Worm (Caenorhabditis elegans) whole organism, mixed stage, embryonic: Measurements from ENCODE around the gene T10B10.9.
A peak's percentile ranks its signal among the peaks of the same experiment; 100 is the strongest.

ENCODE experiments used
- M03D4.4 ChIP-seq: sonication (generic microtip); optimal IDR thresholded peaks from 2 replicates; lab custom pipeline; 2017; ENCODE audit warnings: mild to moderate bottlenecking, missing genetic modification characterization, missing compliant biosample characterization
- bed-3 ChIP-seq: fragments of 200-800 bp; sonication (Bioruptor generic); optimal IDR thresholded peaks from 3 replicates; lab custom pipeline; 2018; ENCODE audit warnings: mild to moderate bottlenecking, missing genetic modification characterization, moderate library complexity, missing compliant biosample characterization
- blmp-1 ChIP-seq: fragments of 150-350 bp; optimal IDR thresholded peaks from 2 replicates; lab custom pipeline; 2014; ENCODE audit warnings: missing biosample characterization, missing genetic modification characterization
- ces-1 ChIP-seq: fragments of 150-350 bp; optimal IDR thresholded peaks from 2 replicates; lab custom pipeline; 2014; ENCODE audit warnings: missing biosample characterization, missing genetic modification reagents, missing genetic modification characterization
- drap-1 ChIP-seq: fragments of 200-800 bp; sonication (Bioruptor generic); optimal IDR thresholded peaks from 3 replicates; lab custom pipeline; 2018; ENCODE audit warnings: mild to moderate bottlenecking, missing genetic modification characterization, missing compliant biosample characterization
- elt-1 ChIP-seq: sonication (generic microtip); optimal IDR thresholded peaks from 2 replicates; lab custom pipeline; 2017; ENCODE audit warnings: missing genetic modification characterization, mild to moderate bottlenecking, missing compliant biosample characterization, antibody characterized with exemption, moderate library complexity, borderline replicate concordance; ENCODE audit not compliant: insufficient read depth
- elt-3 ChIP-seq: fragments of 150-350 bp; optimal IDR thresholded peaks from 2 replicates; lab custom pipeline; 2014; ENCODE audit warnings: missing biosample characterization, missing genetic modification characterization
- flh-1 ChIP-seq: fragments of 200-800 bp; sonication (Bioruptor generic); optimal IDR thresholded peaks from 2 replicates; lab custom pipeline; 2018; ENCODE audit warnings: mild to moderate bottlenecking, missing genetic modification characterization, moderate library complexity, missing compliant biosample characterization
- ham-2 ChIP-seq: fragments of 200-800 bp; sonication (Bioruptor generic); optimal IDR thresholded peaks from 2 replicates; lab custom pipeline; 2018; ENCODE audit warnings: mild to moderate bottlenecking, missing genetic modification characterization, missing compliant biosample characterization
- lin-13 ChIP-seq: fragments of 150-350 bp; optimal IDR thresholded peaks from 2 replicates; lab custom pipeline; 2014; ENCODE audit warnings: missing biosample characterization, missing genetic modification characterization
- lin-32 ChIP-seq: fragments of 200-800 bp; sonication (Bioruptor generic); optimal IDR thresholded peaks from 2 replicates; lab custom pipeline; 2018; ENCODE audit warnings: mild to moderate bottlenecking, missing genetic modification characterization, missing compliant biosample characterization
- lsy-2 ChIP-seq: fragments of 150-350 bp; optimal IDR thresholded peaks from 2 replicates; lab custom pipeline; 2014; ENCODE audit warnings: missing biosample characterization, missing genetic modification characterization
- nhr-237 ChIP-seq: fragments of 150-350 bp; optimal IDR thresholded peaks from 2 replicates; lab custom pipeline; 2014; ENCODE audit warnings: missing biosample characterization, missing genetic modification characterization
- nhr-28 ChIP-seq: fragments of 150-350 bp; optimal IDR thresholded peaks from 2 replicates; lab custom pipeline; 2014; ENCODE audit warnings: missing biosample characterization, missing genetic modification characterization
- nhr-76 ChIP-seq: sonication (generic microtip); optimal IDR thresholded peaks from 2 replicates; lab custom pipeline; 2017; ENCODE audit warnings: missing biosample characterization, missing genetic modification characterization
- pha-4 ChIP-seq: fragments of 150-350 bp; optimal IDR thresholded peaks from 2 replicates; lab custom pipeline; 2018; ENCODE audit warnings: missing biosample characterization, missing genetic modification reagents, missing genetic modification characterization
- sem-2 ChIP-seq: fragments of 200-800 bp; sonication (Bioruptor generic); optimal IDR thresholded peaks from 2 replicates; lab custom pipeline; 2018; ENCODE audit warnings: mild to moderate bottlenecking, missing genetic modification characterization, missing compliant biosample characterization
- snpc-4 ChIP-seq: fragments of 150-350 bp; optimal IDR thresholded peaks from 2 replicates; lab custom pipeline; 2014; ENCODE audit warnings: missing biosample characterization, missing genetic modification characterization
- sptf-1 ChIP-seq: sonication (generic microtip); optimal IDR thresholded peaks from 2 replicates; lab custom pipeline; 2017; ENCODE audit warnings: mild to moderate bottlenecking, missing genetic modification characterization, moderate library complexity, missing compliant biosample characterization
- tbx-8 ChIP-seq: fragments of 200-800 bp; sonication (Bioruptor generic); optimal IDR thresholded peaks from 2 replicates; lab custom pipeline; 2018; ENCODE audit warnings: mild to moderate bottlenecking, missing genetic modification characterization, moderate library complexity, missing compliant biosample characterization
- unc-120 ChIP-seq: sonication (generic microtip); optimal IDR thresholded peaks from 2 replicates; lab custom pipeline; 2017; ENCODE audit warnings: missing genetic modification characterization, missing compliant biosample characterization; ENCODE audit not compliant: poor library complexity, severe bottlenecking
- unc-39 ChIP-seq: fragments of 150-350 bp; optimal IDR thresholded peaks from 2 replicates; lab custom pipeline; 2014; ENCODE audit warnings: missing biosample characterization, missing genetic modification characterization
- unc-62 ChIP-seq: fragments of 150-350 bp; optimal IDR thresholded peaks from 2 replicates; lab custom pipeline; 2014; ENCODE audit warnings: missing biosample characterization, missing genetic modification reagents, missing genetic modification characterization
- ztf-11 ChIP-seq: fragments of 150-350 bp; optimal IDR thresholded peaks from 2 replicates; lab custom pipeline; 2014; ENCODE audit warnings: missing biosample characterization, missing genetic modification characterization

T10B10.9 gene

ce11 chrX:15126736-15127135, 37.5 kb upstream of the T10B10.9 start:
- TF ChIP-seq ces-1 (GFP tag; lab: Kevin White, UChicago), result peak; percentile 88
- no peak for TF ChIP-seq nhr-28 (tag; lab: Kevin White, UChicago)

ce11 chrX:15127338-15127737, 36.9 kb upstream of the T10B10.9 start:
- TF ChIP-seq unc-39 (no peak), lin-13 (tag; lab: Kevin White, UChicago) (no peak), unc-120 (tag; lab: Kevin White, UChicago) (no peak)
- TF ChIP-seq, all 35 proteins: peak for 0

ce11 chrX:15128184-15128583, 36.0 kb upstream of the T10B10.9 start:
- TF ChIP-seq lin-13 (tag; lab: Kevin White, UChicago), result no peak
- no peak for TF ChIP-seq flh-1 (GFP tag; lab: Kevin White, UChicago)
- TF ChIP-seq unc-62 (GFP tag; lab: Kevin White, UChicago), result no peak
- TF ChIP-seq sem-2 (GFP tag; lab: Kevin White, UChicago), result no peak
- no peak for TF ChIP-seq bed-3 (GFP tag; lab: Kevin White, UChicago)
- no peak for TF ChIP-seq lin-32 (GFP tag; lab: Kevin White, UChicago)
- peak; percentile 80 for TF ChIP-seq ces-1 (GFP tag; lab: Kevin White, UChicago)
- TF ChIP-seq, all 35 proteins: peak for 1

ce11 chrX:15132073-15132472, 32.1 kb upstream of the T10B10.9 start:
- no peak for TF ChIP-seq pha-4 (tag; lab: Kevin White, UChicago)

ce11 chrX:15133180-15133579, 31.0 kb upstream of the T10B10.9 start:
- TF ChIP-seq ces-1 (GFP tag; lab: Kevin White, UChicago) (peak; percentile 79), elt-3 (tag; lab: Kevin White, UChicago) (no peak), pha-4 (tag; lab: Kevin White, UChicago) (no peak)
- TF ChIP-seq, all 35 proteins: peak for 1

- TF ChIP-seq ces-1 (GFP tag; lab: Kevin White, UChicago) (peak; percentile 80), M03D4.4 (tag; lab: Kevin White, UChicago) (no peak)
Measured at ce11 chrX:15134941-15135340, 29.3 kb upstream of the T10B10.9 start.

- TF ChIP-seq pha-4 (tag; lab: Kevin White, UChicago), result no peak
- TF ChIP-seq elt-1, result no peak
- TF ChIP-seq lin-32 (GFP tag; lab: Kevin White, UChicago), result no peak
- TF ChIP-seq ces-1 (GFP tag; lab: Kevin White, UChicago), result peak; percentile 5
- TF ChIP-seq sem-2 (GFP tag; lab: Kevin White, UChicago), result no peak
- no peak for TF ChIP-seq lsy-2 (tag; lab: Kevin White, UChicago)
- TF ChIP-seq blmp-1 (tag; lab: Kevin White, UChicago), result no peak
- no peak for TF ChIP-seq tbx-8 (GFP tag; lab: Kevin White, UChicago)
- TF ChIP-seq M03D4.4 (tag; lab: Kevin White, UChicago), result peak; percentile 16
- no peak for TF ChIP-seq nhr-237 (tag; lab: Kevin White, UChicago)
- TF ChIP-seq unc-120 (tag; lab: Kevin White, UChicago), result no peak
- no peak for TF ChIP-seq ham-2 (GFP tag; lab: Kevin White, UChicago)
- no peak for TF ChIP-seq drap-1
- TF ChIP-seq sptf-1 (tag; lab: Kevin White, UChicago), result peak; percentile 18
- no peak for TF ChIP-seq snpc-4
Measured at ce11 chrX:15146415-15147210, 17.6 kb upstream of the T10B10.9 start.

ce11 chrX:15147640-15148039, 16.6 kb upstream of the T10B10.9 start, which contains the start of gene unc-7:
Gene unc-7, minus strand, starts transcription at chrX:15147740.
- TF ChIP-seq ztf-11, result no peak
- TF ChIP-seq pha-4 (tag; lab: Kevin White, UChicago), result no peak
- no peak for TF ChIP-seq flh-1 (GFP tag; lab: Kevin White, UChicago)
- TF ChIP-seq ham-2 (GFP tag; lab: Kevin White, UChicago), result no peak
- TF ChIP-seq nhr-76 (tag; lab: Kevin White, UChicago), result no peak
- no peak for TF ChIP-seq lsy-2 (tag; lab: Kevin White, UChicago)
- no peak for TF ChIP-seq M03D4.4 (tag; lab: Kevin White, UChicago)
- TF ChIP-seq, all 35 proteins: peak for 0
